Worm (Caenorhabditis elegans): ENCODE results near the gene cyp-29A3.

cyp-29A3 gene

DNA sequence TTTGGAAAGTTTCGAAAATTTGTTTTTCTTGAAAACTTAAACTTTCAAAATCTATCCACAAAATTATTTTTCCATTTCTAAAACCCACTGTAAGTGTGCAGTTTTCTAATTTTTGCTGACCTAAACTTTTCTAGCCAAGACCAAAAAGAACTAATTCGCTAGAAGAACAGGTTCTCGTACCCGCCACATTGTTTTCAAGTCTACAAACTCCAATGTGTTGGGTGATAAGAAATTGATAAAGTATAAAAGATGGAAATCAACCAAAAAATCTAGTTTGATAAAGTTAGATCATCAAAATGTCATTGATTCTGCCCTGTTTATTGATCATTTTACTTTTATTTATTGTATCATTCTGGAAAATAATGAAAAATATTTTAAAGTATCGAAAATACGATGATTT, at the start of gene cyp-29A3:
Gene cyp-29A3, plus strand, starts transcription at position 269 of the 400 bp plus-strand sequence.
- TF ChIP-seq C08G9.2 (tag; optimal IDR thresholded peaks at IDR 0.05) (no peak), elt-2 (tag; optimal IDR thresholded peaks at IDR 0.05) (peak; percentile 17)

DNA sequence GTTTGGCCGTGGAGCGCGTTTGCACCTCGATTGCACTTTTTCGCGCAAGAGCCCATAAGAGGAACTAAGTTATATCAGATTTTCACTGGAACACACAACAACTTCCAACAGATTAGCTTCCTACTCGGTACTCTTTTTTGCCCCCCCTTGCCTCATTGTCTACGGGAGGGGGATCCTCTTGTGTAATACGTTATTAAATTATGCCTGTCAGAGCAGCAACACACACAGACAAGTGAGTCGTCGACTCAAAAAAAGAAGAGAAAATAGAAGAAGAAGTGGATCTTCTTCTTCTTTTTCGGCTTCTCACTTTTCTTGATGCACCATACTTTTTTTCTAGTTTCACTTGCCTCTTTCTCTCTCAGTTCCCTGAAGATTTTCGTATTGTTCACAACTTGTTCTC, 47.9 kb upstream of the cyp-29A3 start:
- TF ChIP-seq ttx-3 (tag; optimal IDR thresholded peaks at IDR 0.05), result no peak
- peak; percentile 80 for TF ChIP-seq unc-42 (tag; optimal IDR thresholded peaks at IDR 0.05)
- TF ChIP-seq ceh-45 (GFP tag; IDR thresholded peaks at IDR 0.05), result no peak

DNA sequence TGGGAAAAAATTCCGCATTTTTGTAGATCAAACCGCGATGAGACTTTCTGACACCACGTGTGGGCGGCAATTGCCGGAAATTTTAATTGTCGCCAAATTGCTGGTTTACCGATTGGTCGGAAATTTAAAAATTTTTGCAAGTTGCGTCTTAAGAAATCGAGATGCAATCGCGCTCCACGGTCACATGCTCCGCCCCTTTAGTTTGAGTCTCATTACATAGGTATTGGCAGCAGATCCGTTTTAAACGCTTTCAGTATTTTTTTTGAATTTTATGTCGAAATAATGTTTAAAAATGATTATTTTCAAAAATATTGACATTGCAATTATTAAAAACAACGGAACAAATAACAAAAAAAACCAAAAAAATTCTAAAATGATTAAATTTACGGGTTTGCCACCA, 47.3 kb upstream of the cyp-29A3 start:
- no peak for TF ChIP-seq ceh-6 (GFP tag; optimal IDR thresholded peaks at IDR 0.05)

DNA sequence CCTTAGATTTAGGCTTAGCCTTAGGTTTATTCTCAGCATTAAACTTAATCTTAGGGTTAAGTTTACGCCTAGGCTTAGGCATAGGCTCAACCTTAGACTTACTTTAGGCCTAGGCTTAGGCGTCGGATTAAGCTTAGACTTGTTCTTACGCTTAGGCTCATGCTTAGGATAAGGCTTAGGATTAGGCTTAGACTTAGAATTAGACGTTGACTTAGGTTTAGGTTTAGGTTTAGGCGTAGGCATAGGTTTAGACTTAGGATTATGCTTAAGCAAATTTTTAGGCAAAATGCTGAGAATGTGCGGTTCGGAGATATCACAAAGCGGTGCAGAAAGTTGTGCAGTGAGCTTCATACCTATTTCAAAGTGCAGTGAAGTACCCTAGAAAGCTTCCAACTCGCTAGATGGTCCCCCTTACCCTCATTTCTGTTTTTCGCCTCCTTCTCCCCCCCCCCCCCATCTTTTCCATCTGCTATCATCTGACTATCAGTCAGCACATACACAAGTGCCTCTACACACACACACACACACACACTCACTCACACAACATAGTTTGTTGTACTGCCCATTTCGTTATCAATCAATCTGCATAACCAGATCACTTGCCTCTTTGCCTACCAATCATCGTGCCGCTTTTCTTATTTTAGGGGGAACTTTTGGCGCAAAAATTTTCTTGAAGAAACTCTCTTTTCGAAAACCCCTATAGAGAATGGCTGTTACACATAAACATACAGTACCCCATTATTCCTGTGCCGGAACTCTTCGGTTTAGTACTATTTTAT, 42.8 kb upstream of the cyp-29A3 start:
- TF ChIP-seq nfya-1 (tag; optimal IDR thresholded peaks at IDR 0.05) (peak; percentile 0), ceh-22 (tag; optimal IDR thresholded peaks at IDR 0.05) (no peak), elt-2 (tag; optimal IDR thresholded peaks at IDR 0.05) (peak; percentile 17), ahr-1 (tag; optimal IDR thresholded peaks at IDR 0.05) (no peak), pha-2 (tag; optimal IDR thresholded peaks at IDR 0.05) (no peak)

DNA sequence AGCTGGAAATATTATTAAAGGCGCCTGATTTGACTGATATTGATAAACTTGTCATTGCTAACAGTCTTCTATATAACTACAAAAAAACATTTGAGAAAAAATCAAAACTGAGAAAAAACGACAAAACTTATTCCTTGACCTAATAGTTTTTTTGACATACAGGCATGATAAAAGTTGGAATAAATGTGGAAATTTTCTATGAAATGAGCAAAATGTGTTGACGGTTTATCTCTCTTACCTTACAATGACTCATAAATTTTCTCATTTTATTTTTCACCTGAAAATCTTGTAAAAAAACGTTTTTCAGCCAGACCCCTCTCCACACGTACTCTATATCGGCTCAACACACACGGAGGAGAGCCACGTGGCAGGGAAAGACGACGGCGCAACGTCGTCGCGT, 38.5 kb upstream of the cyp-29A3 start, which contains the start of gene egl-8:
Gene egl-8, plus strand, starts transcription at position 301 of the 400 bp plus-strand sequence.
- no peak for TF ChIP-seq elt-4 (tag; optimal IDR thresholded peaks at IDR 0.05)

DNA sequence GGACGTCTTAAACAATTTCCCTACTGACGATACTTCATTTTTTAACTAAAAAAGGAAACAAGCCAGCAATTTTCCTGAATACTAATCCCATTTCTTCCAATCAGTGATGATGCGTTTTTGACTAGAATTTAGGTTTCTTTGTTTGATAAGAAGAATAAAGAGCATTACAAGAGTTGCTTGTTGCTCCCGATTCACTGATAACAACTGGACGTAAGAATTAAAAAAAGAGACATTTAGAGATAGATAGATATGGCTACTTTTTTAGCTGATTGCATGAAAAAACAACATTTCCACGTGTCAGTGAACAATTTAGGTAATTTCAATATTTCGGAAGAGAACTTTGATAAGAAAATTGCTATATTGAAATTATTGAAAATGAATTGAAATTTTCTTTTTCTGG, 37.2 kb upstream of the cyp-29A3 start:
- peak; percentile 34 for TF ChIP-seq elt-2 (tag; optimal IDR thresholded peaks at IDR 0.05)
- no peak for TF ChIP-seq C38D4.7 (GFP tag; optimal IDR thresholded peaks at IDR 0.05)

DNA sequence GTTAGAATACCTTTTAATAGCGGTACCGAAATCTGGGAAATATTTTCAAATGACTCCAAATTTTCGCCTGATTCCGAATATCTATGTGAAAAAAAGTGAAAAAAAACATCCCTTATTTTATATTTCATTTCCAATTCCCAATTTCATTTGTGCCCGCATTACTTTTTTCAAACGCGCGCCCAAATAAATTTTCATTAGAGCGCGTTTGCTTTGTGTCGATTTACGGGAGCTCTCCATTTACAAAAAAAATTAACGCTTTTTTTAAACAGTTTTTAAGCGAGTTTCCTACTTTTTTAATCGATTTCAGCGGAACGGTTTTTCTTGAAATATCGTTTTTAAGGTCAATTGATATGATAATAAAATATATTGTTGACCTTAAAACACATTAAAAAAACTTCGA, 34.9 kb upstream of the cyp-29A3 start:
- TF ChIP-seq ztf-16 (tag; optimal IDR thresholded peaks at IDR 0.05) (no peak), unc-3 (GFP tag; conservative IDR thresholded peaks at IDR 0.05) (no peak), unc-3 (tag; optimal IDR thresholded peaks at IDR 0.05) (no peak), fkh-10 (GFP tag; optimal IDR thresholded peaks at IDR 0.05) (no peak)

DNA sequence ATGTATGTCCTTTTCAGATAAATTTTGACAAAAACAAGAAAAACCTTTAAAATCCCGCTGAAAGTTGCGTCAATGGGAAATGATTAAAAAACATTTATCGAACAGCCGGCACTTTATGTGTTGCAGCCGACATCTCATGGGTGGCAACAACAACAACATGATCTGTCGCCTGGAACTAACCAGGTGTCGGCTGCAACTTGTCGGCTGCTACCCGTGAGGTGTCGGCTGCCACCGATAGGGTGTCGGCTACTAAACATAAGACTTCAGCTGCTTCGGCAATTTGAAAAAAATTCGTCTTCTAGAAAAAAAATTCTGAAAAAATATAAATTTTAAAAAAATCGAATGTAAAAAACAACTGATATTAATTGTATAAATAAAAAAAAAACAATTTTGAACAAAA, 31.4 kb upstream of the cyp-29A3 start:
- TF ChIP-seq C38D4.7 (GFP tag; optimal IDR thresholded peaks at IDR 0.05) (no peak), che-1 (tag; optimal IDR thresholded peaks at IDR 0.05) (no peak), ceh-34 (tag; optimal IDR thresholded peaks at IDR 0.05) (no peak), ceh-30 (tag; optimal IDR thresholded peaks at IDR 0.05) (no peak), hlh-13 (GFP tag; optimal IDR thresholded peaks at IDR 0.05) (no peak), unc-42 (tag; optimal IDR thresholded peaks at IDR 0.05) (no peak), dmd-4 (tag; optimal IDR thresholded peaks at IDR 0.05; ENCODE audit: borderline replicate concordance) (no peak), nfya-1 (tag; optimal IDR thresholded peaks at IDR 0.05) (no peak), pha-2 (tag; optimal IDR thresholded peaks at IDR 0.05) (no peak), zip-5 (tag; optimal IDR thresholded peaks at IDR 0.05) (no peak), ceh-31 (tag; optimal IDR thresholded peaks at IDR 0.05) (no peak), pax-1 (tag; optimal IDR thresholded peaks at IDR 0.05) (no peak), hlh-30 (tag; optimal IDR thresholded peaks at IDR 0.05; ENCODE audit: insufficient read depth) (no peak), lim-6 (tag; optimal IDR thresholded peaks at IDR 0.05) (no peak), lin-11 (tag; optimal IDR thresholded peaks at IDR 0.05) (no peak), pqm-1 (tag; optimal IDR thresholded peaks at IDR 0.05) (no peak), nhr-232 (tag; optimal IDR thresholded peaks at IDR 0.05) (no peak), pat-9 (tag; optimal IDR thresholded peaks at IDR 0.05) (no peak)
